Fruit fly (Drosophila melanogaster): ENCODE results near the gene Tim9b.

Gene Tim9b

dm6 chrX:19608042-19608609 is 10.2 kb downstream of the Tim9b start:
- TF ChIP-seq CG12768 (GFP tag; optimal IDR thresholded peaks at IDR 0.05) (no peak), CG11617 (GFP tag; optimal IDR thresholded peaks at IDR 0.05) (no peak), pad (GFP tag; optimal IDR thresholded peaks at IDR 0.05) (peak; percentile 41), tj (GFP tag; optimal IDR thresholded peaks at IDR 0.05) (no peak), kay (GFP tag; ENCODE audit: borderline replicate concordance) (no peak), Mnt (GFP tag; optimal IDR thresholded peaks at IDR 0.05) (peak; percentile 61), Crg-1 (GFP tag; optimal IDR thresholded peaks at IDR 0.05) (no peak), CG5204 (GFP tag; optimal IDR thresholded peaks at IDR 0.05) (no peak), CG14711 (tag; optimal IDR thresholded peaks at IDR 0.05) (no peak), cnc (optimal IDR thresholded peaks at IDR 0.05) (no peak), Clk (GFP tag; optimal IDR thresholded peaks at IDR 0.05) (no peak), CG7045 (GFP tag; optimal IDR thresholded peaks at IDR 0.05) (no peak), CG33017 (tag; optimal IDR thresholded peaks at IDR 0.05) (no peak), ovo (GFP tag; optimal IDR thresholded peaks at IDR 0.05) (no peak)

- TF ChIP-seq CG7101 (tag; optimal IDR thresholded peaks at IDR 0.05) (no peak), CG14711 (tag; optimal IDR thresholded peaks at IDR 0.05) (no peak), CG33017 (tag; optimal IDR thresholded peaks at IDR 0.05) (no peak), CG7045 (GFP tag; optimal IDR thresholded peaks at IDR 0.05) (no peak), cnc (optimal IDR thresholded peaks at IDR 0.05) (peak in 1 of 2 experiments; percentile 44), pad (GFP tag; optimal IDR thresholded peaks at IDR 0.05) (no peak)
These were observed 11.4 kb downstream of the Tim9b start for dm6 chrX:19606971-19607370.

- TF ChIP-seq Clk (GFP tag; optimal IDR thresholded peaks at IDR 0.05), result no peak
- no peak for TF ChIP-seq CG14711 (tag; optimal IDR thresholded peaks at IDR 0.05)
- TF ChIP-seq CG12768 (GFP tag; optimal IDR thresholded peaks at IDR 0.05), result no peak
- no peak for TF ChIP-seq tj (GFP tag; optimal IDR thresholded peaks at IDR 0.05)
- TF ChIP-seq CG11617 (GFP tag; optimal IDR thresholded peaks at IDR 0.05), result no peak
- no peak for TF ChIP-seq CG5204 (GFP tag; optimal IDR thresholded peaks at IDR 0.05)
- no peak for TF ChIP-seq kay (GFP tag; ENCODE audit: borderline replicate concordance)
- no peak for TF ChIP-seq ovo (GFP tag; optimal IDR thresholded peaks at IDR 0.05)
- TF ChIP-seq toe (GFP tag; optimal IDR thresholded peaks at IDR 0.05), result no peak
- TF ChIP-seq Hr96 (GFP tag; optimal IDR thresholded peaks at IDR 0.05), result no peak
- TF ChIP-seq cnc (optimal IDR thresholded peaks at IDR 0.05), result no peak
- TF ChIP-seq CG33017 (tag; optimal IDR thresholded peaks at IDR 0.05), result no peak
- TF ChIP-seq bab1 (GFP tag; optimal IDR thresholded peaks at IDR 0.05), result no peak
- TF ChIP-seq CG7101 (tag; optimal IDR thresholded peaks at IDR 0.05), result no peak
- TF ChIP-seq cic (GFP tag; optimal IDR thresholded peaks at IDR 0.05), result no peak
- no peak for TF ChIP-seq Mnt (GFP tag; optimal IDR thresholded peaks at IDR 0.05)
These were observed 11.8 kb downstream of the Tim9b start for dm6 chrX:19606558-19606957.

- TF ChIP-seq CG5204 (GFP tag; optimal IDR thresholded peaks at IDR 0.05) (no peak), CG33017 (tag; optimal IDR thresholded peaks at IDR 0.05) (no peak), Clk (GFP tag; optimal IDR thresholded peaks at IDR 0.05) (no peak), ovo (GFP tag; optimal IDR thresholded peaks at IDR 0.05) (peak; percentile 96), Mnt (GFP tag; optimal IDR thresholded peaks at IDR 0.05) (no peak), CG7045 (GFP tag; optimal IDR thresholded peaks at IDR 0.05) (no peak), kay (GFP tag; ENCODE audit: borderline replicate concordance) (no peak), pad (GFP tag; optimal IDR thresholded peaks at IDR 0.05) (peak; percentile 51), tj (GFP tag; optimal IDR thresholded peaks at IDR 0.05) (no peak)
These were observed 12.4 kb downstream of the Tim9b start for dm6 chrX:19605915-19606314.

dm6 chrX:19604997-19605396 is 13.3 kb downstream of the Tim9b start, which contains the start of gene CG14207:
Gene CG14207, plus strand, starts transcription at chrX:19605199.
- TF ChIP-seq CG5204 (GFP tag; optimal IDR thresholded peaks at IDR 0.05), result no peak
- no peak for TF ChIP-seq CG14711 (tag; optimal IDR thresholded peaks at IDR 0.05)
- TF ChIP-seq CG12768 (GFP tag; optimal IDR thresholded peaks at IDR 0.05), result peak; percentile 17
- peak; percentile 20 for TF ChIP-seq tj (GFP tag; optimal IDR thresholded peaks at IDR 0.05)
- peak; percentile 16 for TF ChIP-seq cic (GFP tag; optimal IDR thresholded peaks at IDR 0.05)
- TF ChIP-seq CG1620 (GFP tag; optimal IDR thresholded peaks at IDR 0.05), result peak; percentile 55
- peak; percentile 68 for TF ChIP-seq bab1 (GFP tag; optimal IDR thresholded peaks at IDR 0.05)
- TF ChIP-seq Crg-1 (GFP tag; optimal IDR thresholded peaks at IDR 0.05), result peak; percentile 16
- TF ChIP-seq CG7101 (tag; optimal IDR thresholded peaks at IDR 0.05), result peak; percentile 44
- TF ChIP-seq Clk (GFP tag; optimal IDR thresholded peaks at IDR 0.05), result no peak
- TF ChIP-seq toe (GFP tag; optimal IDR thresholded peaks at IDR 0.05), result no peak
- TF ChIP-seq kay (GFP tag; ENCODE audit: borderline replicate concordance), result no peak
- TF ChIP-seq cnc (optimal IDR thresholded peaks at IDR 0.05), result no peak
- peak; percentile 7 for TF ChIP-seq ovo (GFP tag; optimal IDR thresholded peaks at IDR 0.05)
- TF ChIP-seq Mnt (GFP tag; optimal IDR thresholded peaks at IDR 0.05), result peak; percentile 59

- TF ChIP-seq CG7045 (GFP tag; optimal IDR thresholded peaks at IDR 0.05) (peak; percentile 14), CG5204 (GFP tag; optimal IDR thresholded peaks at IDR 0.05) (peak; percentile 2), tj (GFP tag; optimal IDR thresholded peaks at IDR 0.05) (no peak), CG33017 (tag; optimal IDR thresholded peaks at IDR 0.05) (no peak)
These were observed 14.4 kb downstream of the Tim9b start for dm6 chrX:19603953-19604352.

dm6 chrX:19602483-19602882 is 15.9 kb downstream of the Tim9b start:
- TF ChIP-seq Mnt (GFP tag; optimal IDR thresholded peaks at IDR 0.05), result no peak
- TF ChIP-seq CG12768 (GFP tag; optimal IDR thresholded peaks at IDR 0.05), result no peak
- no peak for TF ChIP-seq CG5204 (GFP tag; optimal IDR thresholded peaks at IDR 0.05)
- TF ChIP-seq cnc (optimal IDR thresholded peaks at IDR 0.05), result no peak
- TF ChIP-seq kay (GFP tag; ENCODE audit: borderline replicate concordance), result no peak
- TF ChIP-seq Hr96 (GFP tag; optimal IDR thresholded peaks at IDR 0.05), result no peak
- TF ChIP-seq CG14711 (tag; optimal IDR thresholded peaks at IDR 0.05), result no peak
- TF ChIP-seq CG11617 (GFP tag; optimal IDR thresholded peaks at IDR 0.05), result no peak
- no peak for TF ChIP-seq bab1 (GFP tag; optimal IDR thresholded peaks at IDR 0.05)
- no peak for TF ChIP-seq CG33017 (tag; optimal IDR thresholded peaks at IDR 0.05)
- no peak for TF ChIP-seq Clk (GFP tag; optimal IDR thresholded peaks at IDR 0.05)
- no peak for TF ChIP-seq CG1620 (GFP tag; optimal IDR thresholded peaks at IDR 0.05)
- no peak for TF ChIP-seq Crg-1 (GFP tag; optimal IDR thresholded peaks at IDR 0.05)
- no peak for TF ChIP-seq pad (GFP tag; optimal IDR thresholded peaks at IDR 0.05)
- no peak for TF ChIP-seq toe (GFP tag; optimal IDR thresholded peaks at IDR 0.05)
- no peak for TF ChIP-seq cic (GFP tag; optimal IDR thresholded peaks at IDR 0.05)
- TF ChIP-seq ovo (GFP tag; optimal IDR thresholded peaks at IDR 0.05), result no peak
- no peak for TF ChIP-seq CG7045 (GFP tag; optimal IDR thresholded peaks at IDR 0.05)
- TF ChIP-seq tj (GFP tag; optimal IDR thresholded peaks at IDR 0.05), result no peak
